Worm (Caenorhabditis elegans) whole organism, L1 larva: ENCODE measurements around the gene twk-4.

Experiments
- isw-1 ChIP-seq: fragments of 200-800 bp; sonication (Bioruptor generic); IDR thresholded peaks from 2 replicates; pipeline ENCODE4 v1.3.6; 2022; ENCODE audit warnings: missing genetic modification characterization, missing compliant biosample characterization
- jun-1 ChIP-seq: fragments of 150-350 bp; optimal IDR thresholded peaks from 2 replicates; lab custom pipeline; 2014; ENCODE audit warnings: missing biosample characterization, missing genetic modification reagents, missing genetic modification characterization
- mdl-1 ChIP-seq, 2 experiments: fragments of 150-350 bp; optimal IDR thresholded peaks; 2 replicates each; lab custom pipeline; 2014 to 2017; ENCODE audit warnings: missing biosample characterization in 2 of 2, missing genetic modification characterization in 2 of 2, inconsistent platforms in 1 of 2
- nhr-237 ChIP-seq: fragments of 150-350 bp; optimal IDR thresholded peaks from 2 replicates; lab custom pipeline; 2014; ENCODE audit warnings: missing biosample characterization, missing genetic modification characterization

- TF ChIP-seq mdl-1 (tag; optimal IDR thresholded peaks at IDR 0.05; lab: Kevin White, UChicago) (no peak), nhr-237 (no peak), isw-1 (no peak), jun-1 (tag; lab: Kevin White, UChicago) (no peak)
These were observed 42.9 kb upstream of the twk-4 start for ce11 chrII:9236972-9237371.
